Worm (Caenorhabditis elegans): ENCODE data around the gene clec-170.

clec-170 gene

DNA sequence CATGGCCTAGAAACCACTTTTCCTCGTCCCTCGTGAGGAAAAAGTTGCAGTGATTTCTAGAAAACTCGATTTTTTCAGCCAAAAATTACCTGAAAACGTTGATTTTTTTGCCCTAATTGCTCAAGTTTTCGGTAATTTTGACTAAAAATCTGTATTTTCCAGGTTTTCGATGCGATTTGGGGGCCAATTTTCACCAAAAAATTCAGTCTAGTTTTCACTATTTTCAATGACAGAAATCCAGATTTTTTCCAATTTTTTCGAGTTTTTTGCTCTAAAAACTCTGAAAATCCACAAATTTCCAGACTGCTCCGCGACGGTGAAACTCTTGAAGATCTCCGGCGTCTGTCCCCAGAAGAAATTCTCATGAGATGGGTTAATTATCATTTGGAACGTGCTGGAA, 22.7 kb downstream of the clec-170 start, which contains the start of gene plst-1:
Gene plst-1 (plus strand): TSS at position 301 of the 400 bp plus-strand sequence.
- TF ChIP-seq nhr-25 (tag; optimal IDR thresholded peaks at IDR 0.05) (no peak), mbf-1 (tag; optimal IDR thresholded peaks at IDR 0.05) (no peak), gmeb-1 (tag; optimal IDR thresholded peaks at IDR 0.05) (no peak), unc-62 (GFP tag; optimal IDR thresholded peaks at IDR 0.05) (no peak), peb-1 (tag; optimal IDR thresholded peaks at IDR 0.05) (no peak), elt-3 (tag; optimal IDR thresholded peaks at IDR 0.05) (no peak), R02D3.7 (tag; optimal IDR thresholded peaks at IDR 0.05) (no peak), zag-1 (tag; optimal IDR thresholded peaks at IDR 0.05) (no peak), lin-11 (tag; optimal IDR thresholded peaks at IDR 0.05) (no peak), alr-1 (tag; optimal IDR thresholded peaks at IDR 0.05) (no peak)

DNA sequence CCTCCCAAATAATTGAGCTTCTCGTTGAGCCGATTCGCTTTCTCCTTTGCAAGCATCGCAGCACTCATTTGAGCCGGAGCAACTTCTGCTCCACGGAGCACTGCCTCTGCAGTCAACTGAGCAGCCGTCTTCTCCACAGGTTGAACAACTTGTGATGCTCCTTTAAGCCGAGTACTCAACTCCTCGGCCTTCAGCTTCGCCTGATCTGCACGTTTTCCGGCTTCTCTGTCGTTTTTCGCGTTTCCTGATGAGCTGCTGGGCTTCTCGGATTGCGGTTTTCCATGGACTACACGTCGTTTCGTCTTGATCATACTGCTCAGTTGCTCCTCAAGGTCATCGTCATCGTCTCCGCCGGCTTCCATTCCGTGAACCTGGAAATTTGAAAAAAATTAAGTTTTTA, 32.3 kb downstream of the clec-170 start:
- TF ChIP-seq snpc-4 (tag; optimal IDR thresholded peaks at IDR 0.05) = no peak
- no peak for TF ChIP-seq crh-2 (tag; optimal IDR thresholded peaks at IDR 0.05)
- TF ChIP-seq elt-3 (tag; optimal IDR thresholded peaks at IDR 0.05) = no peak
- TF ChIP-seq sma-3 (GFP tag; optimal IDR thresholded peaks at IDR 0.05) = no peak

DNA sequence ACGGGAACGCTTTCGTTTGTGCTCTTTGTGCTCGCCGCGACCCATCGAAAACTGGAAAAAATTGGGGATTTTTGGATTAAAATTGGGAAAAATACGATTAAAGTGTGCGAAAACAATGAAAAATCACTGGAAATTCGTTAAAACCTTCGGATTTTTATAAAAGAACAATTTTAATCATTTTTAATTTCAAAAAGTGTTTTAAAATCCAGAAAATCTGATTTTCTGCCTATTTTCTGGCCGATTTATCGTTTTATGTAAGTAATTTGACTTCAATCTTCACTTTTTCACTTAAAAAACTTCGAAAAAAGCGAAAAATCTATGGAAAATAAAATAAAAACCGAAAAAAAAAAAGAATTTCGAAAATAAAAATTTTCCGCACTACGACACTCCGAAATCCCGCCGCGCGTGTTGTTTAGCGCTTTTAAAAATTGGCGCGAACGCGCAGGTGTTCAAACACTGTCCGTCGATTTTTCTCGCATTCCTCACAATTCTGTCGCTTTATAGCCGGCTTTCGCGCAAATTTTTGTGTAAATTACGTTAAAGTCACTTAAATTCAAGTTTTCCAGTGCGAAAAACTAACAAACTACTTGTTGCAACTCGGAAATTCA, 43.0 kb downstream of the clec-170 start, which contains the start of the genes ddx-46 and F53H1.4:
Gene ddx-46 (minus strand): TSS at position 51 of the 608 bp plus-strand sequence.
Gene F53H1.4 (plus strand): TSS at position 567 of the 608 bp plus-strand sequence.
- TF ChIP-seq egl-27 (tag; optimal IDR thresholded peaks at IDR 0.05) (peak; percentile 0), ztf-1 (GFP tag; conservative IDR thresholded peaks at IDR 0.05) (no peak), nhr-21 (tag; optimal IDR thresholded peaks at IDR 0.05) (no peak), nhr-25 (tag; optimal IDR thresholded peaks at IDR 0.05) (peak; percentile 28), sma-3 (GFP tag; optimal IDR thresholded peaks at IDR 0.05) (peak; percentile 4), gmeb-1 (tag; optimal IDR thresholded peaks at IDR 0.05) (peak; percentile 88), C34F6.9 (tag; optimal IDR thresholded peaks at IDR 0.05) (peak; percentile 17), unc-55 (GFP tag; optimal IDR thresholded peaks at IDR 0.05) (peak; percentile 71), F13H6.1 (tag; optimal IDR thresholded peaks at IDR 0.05) (no peak), nhr-129 (tag; optimal IDR thresholded peaks at IDR 0.05) (peak; percentile 18), unc-39 (tag; optimal IDR thresholded peaks at IDR 0.05) (no peak), lsy-2 (tag; optimal IDR thresholded peaks at IDR 0.05) (peak; percentile 31 to 62), fos-1 (tag; optimal IDR thresholded peaks at IDR 0.05) (no peak), lin-13 (GFP tag; optimal IDR thresholded peaks at IDR 0.05) (peak; percentile 9)

DNA sequence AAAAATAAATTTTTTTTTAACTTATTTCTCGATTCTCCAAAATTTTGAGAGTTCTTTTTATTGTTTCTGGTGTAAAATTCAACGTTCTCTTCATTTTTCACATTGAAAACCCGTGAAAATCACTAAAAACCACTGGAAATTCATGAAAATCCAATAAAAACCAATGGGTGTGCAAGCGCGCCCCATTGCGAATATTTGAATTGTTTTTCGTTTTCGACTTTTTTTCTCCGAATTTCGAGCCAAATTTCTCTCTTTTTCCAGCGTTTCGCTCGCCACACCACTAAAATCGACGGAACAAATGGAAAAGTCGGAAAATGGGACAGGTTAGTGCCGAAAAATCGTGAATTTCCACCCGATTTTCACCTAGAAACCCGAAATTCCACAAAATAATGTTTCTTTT, 43.7 kb downstream of the clec-170 start:
- TF ChIP-seq alr-1 (tag; optimal IDR thresholded peaks at IDR 0.05) (no peak), F13H6.1 (tag; optimal IDR thresholded peaks at IDR 0.05) (no peak), C34F6.9 (tag; optimal IDR thresholded peaks at IDR 0.05) (no peak), lsy-2 (tag; optimal IDR thresholded peaks at IDR 0.05) (peak in 1 of 2 experiments; percentile 14), unc-55 (GFP tag; optimal IDR thresholded peaks at IDR 0.05) (peak; percentile 32), lin-39 (tag; optimal IDR thresholded peaks at IDR 0.05) (no peak)
